Fruit fly (Drosophila melanogaster) whole organism, embryonic: ENCODE results near the gene Obp73a.

ENCODE experiments used
- Atf3 ChIP-seq: fragments of 200-800 bp; sonication (Bioruptor generic); optimal IDR thresholded peaks from 3 replicates; lab custom pipeline; 2016; ENCODE audit warnings: missing biosample characterization, missing genetic modification characterization
- CG10321 ChIP-seq: fragments of 200-800 bp; sonication (Bioruptor generic); IDR thresholded peaks from 2 replicates; pipeline ENCODE4 v1.3.6; 2022; ENCODE audit warnings: missing biosample characterization, missing genetic modification characterization
- CG10366 ChIP-seq: fragments of 200-800 bp; sonication (Bioruptor generic); IDR thresholded peaks from 2 replicates; pipeline ENCODE4 v1.3.6; 2022; ENCODE audit warnings: missing biosample characterization, missing genetic modification characterization
- CG10543 ChIP-seq: fragments of 200-800 bp; sonication (Bioruptor generic); optimal IDR thresholded peaks from 3 replicates; lab custom pipeline; 2017; ENCODE audit warnings: missing biosample characterization, mild to moderate bottlenecking, missing genetic modification characterization, moderate library complexity
- CG10654 ChIP-seq: fragments of 200-800 bp; sonication (Bioruptor generic); optimal IDR thresholded peaks from 2 replicates; lab custom pipeline; 2016; ENCODE audit warnings: missing biosample characterization, missing genetic modification characterization
- CG11247 ChIP-seq: fragments of 200-800 bp; sonication (Bioruptor generic); IDR thresholded peaks from 2 replicates; pipeline ENCODE4 v1.3.6; 2022; ENCODE audit warnings: missing biosample characterization, missing genetic modification characterization
- CG11504 ChIP-seq: fragments of 200-800 bp; sonication (Bioruptor generic); optimal IDR thresholded peaks from 3 replicates; lab custom pipeline; 2019; ENCODE audit warnings: missing biosample characterization, mild to moderate bottlenecking, missing genetic modification characterization, moderate library complexity
- CG14860 ChIP-seq: fragments of 200-800 bp; sonication (Bioruptor generic); IDR thresholded peaks from 3 replicates; pipeline ENCODE4 v1.3.6; 2022; ENCODE audit warnings: missing biosample characterization, missing genetic modification characterization; ENCODE audit not compliant: partially characterized antibody
- CG15011 ChIP-seq: fragments of 200-800 bp; sonication (Bioruptor generic); optimal IDR thresholded peaks from 3 replicates; lab custom pipeline; 2018; ENCODE audit warnings: missing biosample characterization, mild to moderate bottlenecking, missing genetic modification characterization
- CG1603 ChIP-seq: fragments of 200-800 bp; sonication (Bioruptor generic); optimal IDR thresholded peaks from 2 replicates; lab custom pipeline; 2019; ENCODE audit warnings: missing biosample characterization, mild to moderate bottlenecking, missing genetic modification characterization, moderate library complexity
- CG16813 ChIP-seq: fragments of 200-800 bp; sonication (Bioruptor generic); IDR thresholded peaks from 3 replicates; pipeline ENCODE4 v1.3.6; 2022; ENCODE audit warnings: missing biosample characterization, missing genetic modification characterization; ENCODE audit not compliant: partially characterized antibody
- CG17802 ChIP-seq: fragments of 200-800 bp; sonication (Bioruptor generic); optimal IDR thresholded peaks from 2 replicates; lab custom pipeline; 2018; ENCODE audit warnings: missing biosample characterization, mild to moderate bottlenecking, missing genetic modification characterization, moderate library complexity
- CG2120 ChIP-seq: fragments of 200-800 bp; sonication (Bioruptor generic); optimal IDR thresholded peaks from 3 replicates; lab custom pipeline; 2016; ENCODE audit warnings: missing biosample characterization, missing genetic modification characterization
- CG2712 ChIP-seq: fragments of 200-800 bp; optimal IDR thresholded peaks from 3 replicates; lab custom pipeline; 2019; ENCODE audit warnings: missing biosample characterization, mild to moderate bottlenecking, missing genetic modification characterization, moderate library complexity
- CG30431 ChIP-seq: fragments of 200-800 bp; sonication (Bioruptor generic); optimal IDR thresholded peaks from 2 replicates; lab custom pipeline; 2017; ENCODE audit warnings: missing biosample characterization, missing genetic modification characterization
- CG6689 ChIP-seq: fragments of 200-800 bp; sonication (Bioruptor generic); IDR thresholded peaks from 2 replicates; pipeline ENCODE4 v1.3.6; 2022; ENCODE audit warnings: missing biosample characterization, missing genetic modification characterization
- CG7987 ChIP-seq: fragments of 200-800 bp; sonication (Bioruptor generic); optimal IDR thresholded peaks from 2 replicates; lab custom pipeline; 2018; ENCODE audit warnings: missing biosample characterization, mild to moderate bottlenecking, missing genetic modification characterization, moderate library complexity
- D19A ChIP-seq: fragments of 200-800 bp; optimal IDR thresholded peaks from 3 replicates; lab custom pipeline; 2019; ENCODE audit warnings: missing biosample characterization, mild to moderate bottlenecking, missing genetic modification characterization, moderate library complexity
- D19B ChIP-seq: fragments of 200-800 bp; sonication (Bioruptor generic); optimal IDR thresholded peaks from 2 replicates; lab custom pipeline; 2017; ENCODE audit warnings: missing biosample characterization, mild to moderate bottlenecking, missing genetic modification characterization
- Elba2 ChIP-seq: fragments of 200-800 bp; sonication (Bioruptor generic); optimal IDR thresholded peaks from 3 replicates; lab custom pipeline; 2016; ENCODE audit warnings: missing biosample characterization, missing genetic modification characterization
- Ets97D ChIP-seq: fragments of 200-800 bp; sonication (Bioruptor generic); optimal IDR thresholded peaks from 3 replicates; lab custom pipeline; 2016; ENCODE audit warnings: missing biosample characterization, missing genetic modification characterization
- Hand ChIP-seq: fragments of 200-800 bp; sonication (Bioruptor generic); optimal IDR thresholded peaks from 2 replicates; lab custom pipeline; 2017; ENCODE audit warnings: mild to moderate bottlenecking, missing biosample characterization, missing genetic modification reagents, missing genetic modification characterization
- Hr51 ChIP-seq, 2 experiments: fragments of 200-800 bp; sonication (Bioruptor generic); optimal IDR thresholded peaks; 2 replicates in 1 of 2; 3 replicates in 1 of 2; lab custom pipeline; 2016 to 2018; ENCODE audit warnings: missing biosample characterization in 2 of 2, missing genetic modification characterization in 2 of 2, mild to moderate bottlenecking in 1 of 2, moderate library complexity in 1 of 2
- Hr78 ChIP-seq, 2 experiments: fragments of 200-800 bp in 1 of 2; fragments of >200 bp in 1 of 2; sonication (Bioruptor generic) in 1 of 2; optimal IDR thresholded peaks; 2 replicates each; lab custom pipeline; 2017 to 2019; ENCODE audit warnings: missing biosample characterization in 2 of 2, missing genetic modification characterization in 2 of 2, mild to moderate bottlenecking in 1 of 2, moderate library complexity in 1 of 2
- NK7.1 ChIP-seq: fragments of 200-800 bp; sonication (Bioruptor generic); optimal IDR thresholded peaks from 3 replicates; lab custom pipeline; 2016; ENCODE audit warnings: missing biosample characterization, missing genetic modification characterization
- Oli ChIP-seq: fragments of 200-800 bp; sonication (Bioruptor generic); optimal IDR thresholded peaks from 2 replicates; lab custom pipeline; 2018; ENCODE audit warnings: missing biosample characterization, mild to moderate bottlenecking, missing genetic modification characterization, moderate library complexity
- PHDP ChIP-seq: fragments of 200-800 bp; sonication (Bioruptor generic); optimal IDR thresholded peaks from 3 replicates; lab custom pipeline; 2018; ENCODE audit warnings: missing biosample characterization, mild to moderate bottlenecking, missing genetic modification characterization, moderate library complexity
- Rfx ChIP-seq: fragments of 200-800 bp; sonication (Bioruptor generic); IDR thresholded peaks from 2 replicates; pipeline ENCODE4 v1.3.6; 2022; ENCODE audit warnings: missing biosample characterization, missing genetic modification characterization
- Sin3A ChIP-seq: fragments of >200 bp; optimal IDR thresholded peaks from 2 replicates; lab custom pipeline; 2018
- Trl ChIP-seq, 3 experiments: fragments of >200 bp in 2 of 3; fragments of 200-800 bp in 1 of 3; sonication (Bioruptor generic) in 1 of 3; optimal IDR thresholded peaks; 2 replicates in 1 of 3; 3 replicates in 2 of 3; lab custom pipeline; 2016 to 2017; ENCODE audit warnings: missing biosample characterization in 1 of 3, missing genetic modification characterization in 1 of 3
- Usf ChIP-seq: fragments of 200-800 bp; sonication (Bioruptor generic); optimal IDR thresholded peaks from 2 replicates; lab custom pipeline; 2017; ENCODE audit warnings: missing genotype, missing biosample characterization, missing genetic modification characterization
- ap ChIP-seq: fragments of 200-800 bp; sonication (Bioruptor generic); IDR thresholded peaks from 2 replicates; pipeline ENCODE4 v1.3.6; 2022; ENCODE audit warnings: missing biosample characterization, missing genetic modification characterization
- ara ChIP-seq: fragments of 200-800 bp; sonication (Bioruptor generic); IDR thresholded peaks from 2 replicates; pipeline ENCODE4 v1.3.6; 2022; ENCODE audit warnings: missing biosample characterization, missing genetic modification characterization
- bsh ChIP-seq, 2 experiments: fragments of 200-800 bp; sonication (Bioruptor generic); optimal IDR thresholded peaks; 2 replicates each; lab custom pipeline; 2017 to 2018; ENCODE audit warnings: mild to moderate bottlenecking in 2 of 2, missing biosample characterization in 2 of 2, missing genetic modification characterization in 2 of 2, moderate library complexity in 1 of 2
- dimm ChIP-seq: fragments of 200-800 bp; sonication (Bioruptor generic); IDR thresholded peaks from 2 replicates; pipeline ENCODE4 v1.3.6; 2022; ENCODE audit warnings: missing biosample characterization, missing genetic modification characterization
- gro ChIP-seq: fragments of 200-800 bp; sonication (Bioruptor generic); optimal IDR thresholded peaks from 2 replicates; lab custom pipeline; 2016; ENCODE audit warnings: missing biosample characterization, missing genetic modification characterization
- gsb ChIP-seq: fragments of 200-800 bp; sonication (Bioruptor generic); IDR thresholded peaks from 2 replicates; pipeline ENCODE4 v1.3.6; 2022; ENCODE audit warnings: missing biosample characterization, missing genetic modification characterization
- h ChIP-seq: fragments of >200 bp; optimal IDR thresholded peaks from 2 replicates; lab custom pipeline; 2017
- her ChIP-seq: fragments of 200-800 bp; sonication (Bioruptor generic); optimal IDR thresholded peaks from 2 replicates; lab custom pipeline; 2016; ENCODE audit warnings: missing biosample characterization, missing genetic modification characterization
- hth ChIP-seq: fragments of >200 bp; optimal IDR thresholded peaks from 2 replicates; lab custom pipeline; 2017; ENCODE audit warnings: inconsistent platforms
- lbe ChIP-seq: fragments of 200-800 bp; sonication (Bioruptor generic); optimal IDR thresholded peaks from 2 replicates; lab custom pipeline; 2016; ENCODE audit warnings: missing biosample characterization, mild to moderate bottlenecking, missing genetic modification characterization
- oc ChIP-seq: fragments of 200-800 bp; sonication (Bioruptor generic); optimal IDR thresholded peaks from 2 replicates; lab custom pipeline; 2018; ENCODE audit warnings: missing biosample characterization, mild to moderate bottlenecking, missing genetic modification characterization, moderate library complexity
- peb ChIP-seq: fragments of 200-800 bp; sonication (Bioruptor generic); IDR thresholded peaks from 2 replicates; pipeline ENCODE4 v1.3.6; 2022; ENCODE audit warnings: missing biosample characterization, missing genetic modification characterization
- phol ChIP-seq: fragments of 200-800 bp; sonication (Bioruptor generic); optimal IDR thresholded peaks from 3 replicates; lab custom pipeline; 2018; ENCODE audit warnings: missing biosample characterization, mild to moderate bottlenecking, missing genetic modification characterization, moderate library complexity
- prd ChIP-seq, 3 experiments: fragments of >200 bp in 2 of 3; fragments of 200-800 bp in 1 of 3; sonication (Bioruptor generic) in 1 of 3; optimal IDR thresholded peaks in 2 of 3; IDR thresholded peaks in 1 of 3; 2 replicates in 2 of 3; 3 replicates in 1 of 3; pipeline versions ENCODE4 v1.3.6 to Lab custom; 2017 to 2022; ENCODE audit warnings: missing biosample characterization in 1 of 3, missing genetic modification characterization in 1 of 3
- sd ChIP-seq: fragments of 200-800 bp; sonication (Bioruptor generic); optimal IDR thresholded peaks from 3 replicates; lab custom pipeline; 2018; ENCODE audit warnings: missing biosample characterization, mild to moderate bottlenecking, missing genetic modification characterization, moderate library complexity
- slou ChIP-seq: fragments of 200-800 bp; sonication (Bioruptor generic); optimal IDR thresholded peaks from 3 replicates; lab custom pipeline; 2016; ENCODE audit warnings: missing biosample characterization, missing genetic modification characterization
- so ChIP-seq: fragments of 200-800 bp; sonication (Bioruptor generic); IDR thresholded peaks from 3 replicates; pipeline ENCODE4 v1.3.6; 2022; ENCODE audit warnings: missing biosample characterization, missing genetic modification characterization
- tap ChIP-seq: fragments of 200-800 bp; optimal IDR thresholded peaks from 3 replicates; lab custom pipeline; 2019; ENCODE audit warnings: missing biosample characterization, mild to moderate bottlenecking, missing genetic modification characterization, moderate library complexity
- vnd ChIP-seq: fragments of 200-800 bp; sonication (Bioruptor generic); IDR thresholded peaks from 3 replicates; pipeline ENCODE4 v1.3.6; 2022; ENCODE audit warnings: missing biosample characterization, missing genetic modification characterization; ENCODE audit not compliant: partially characterized antibody
- z ChIP-seq: fragments of 200-800 bp; sonication (Bioruptor generic); IDR thresholded peaks from 3 replicates; pipeline ENCODE4 v1.3.6; 2022; ENCODE audit warnings: missing biosample characterization, missing genetic modification characterization

Gene Obp73a

DNA sequence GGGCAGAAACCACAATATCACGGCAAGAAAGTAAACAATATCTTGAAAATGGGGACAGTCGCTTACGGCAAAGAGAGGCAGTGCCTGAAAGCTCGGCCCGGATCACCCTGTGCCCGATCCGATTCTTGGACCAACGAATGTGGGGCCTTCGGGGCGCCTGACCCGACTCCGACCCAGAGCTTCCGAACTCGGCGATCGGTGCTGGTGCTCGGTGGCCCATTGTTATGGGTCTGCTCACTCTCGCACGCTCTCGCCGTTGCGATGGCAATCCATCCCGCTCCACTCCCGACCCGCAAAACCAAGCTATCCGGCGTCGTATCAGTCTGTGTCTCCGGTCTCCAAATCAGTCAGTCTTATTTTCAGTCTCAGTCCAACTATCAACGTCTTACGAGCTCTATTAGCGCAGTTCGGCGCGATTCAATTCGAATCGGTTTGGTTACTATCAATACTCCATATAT lies 25.5 kb downstream of the Obp73a start, which contains the start of gene Exn (continued):
- TF ChIP-seq ap (no peak), PHDP (tag; lab: Kevin White, UChicago) (no peak), Rfx (GFP tag; lab: Robert Waterston, UW) (peak; percentile 59), Oli (tag; lab: Kevin White, UChicago) (no peak), CG10654 (GFP tag; lab: Kevin White, UChicago) (no peak), lbe (GFP tag; lab: Kevin White, UChicago) (no peak), Sin3A (no peak), CG2120 (GFP tag; lab: Kevin White, UChicago) (peak; percentile 12), her (GFP tag; lab: Kevin White, UChicago) (peak; percentile 43), gro (GFP tag; lab: Kevin White, UChicago) (peak; percentile 13), CG14860 (no peak), bsh (GFP tag; optimal IDR thresholded peaks at IDR 0.05; lab: Kevin White, UChicago) (no peak), Ets97D (GFP tag; lab: Kevin White, UChicago) (no peak), CG1603 (tag; lab: Kevin White, UChicago) (no peak), CG10366 (GFP tag; lab: Robert Waterston, UW) (no peak), NK7.1 (GFP tag; lab: Kevin White, UChicago) (no peak), CG17802 (tag; lab: Kevin White, UChicago) (no peak), CG11247 (GFP tag; lab: Robert Waterston, UW) (no peak), Usf (no peak), phol (tag; lab: Kevin White, UChicago) (no peak), CG6689 (GFP tag; lab: Robert Waterston, UW) (no peak), vnd (GFP tag; lab: Robert Waterston, UW) (0 out of 3 replicates have a peak, but pooled peaks have one; percentile 34), CG7987 (GFP tag; lab: Kevin White, UChicago) (peak; percentile 47), CG15011 (no peak), D19A (no peak), dimm (GFP tag; lab: Robert Waterston, UW) (no peak), CG10321 (no peak), h (lab: Kevin White, UChicago) (no peak), Hr51 (GFP tag; optimal IDR thresholded peaks at IDR 0.05; lab: Kevin White, UChicago) (no peak), CG30431 (GFP tag; lab: Kevin White, UChicago) (no peak), CG16813 (GFP tag; lab: Robert Waterston, UW) (no peak), prd (optimal IDR thresholded peaks at IDR 0.05; lab: Kevin White, UChicago) (no peak), prd (GFP tag; IDR thresholded peaks at IDR 0.05; lab: Robert Waterston, UW) (no peak), gsb (GFP tag; lab: Robert Waterston, UW) (no peak), CG11504 (tag; lab: Kevin White, UChicago) (no peak), Atf3 (GFP tag; lab: Kevin White, UChicago) (no peak), Trl (optimal IDR thresholded peaks at IDR 0.05; lab: Kevin White, UChicago) (peak; percentile 55 to 74), Trl (GFP tag; optimal IDR thresholded peaks at IDR 0.05; lab: Kevin White, UChicago) (peak; percentile 4), D19B (no peak), Elba2 (GFP tag; lab: Kevin White, UChicago) (no peak), sd (tag; lab: Kevin White, UChicago) (no peak), peb (GFP tag; lab: Robert Waterston, UW) (no peak), slou (GFP tag; lab: Kevin White, UChicago) (no peak), so (GFP tag; lab: Robert Waterston, UW) (peak; percentile 68; the same call in 1 of the 3 replicates), tap (peak; percentile 23), ara (GFP tag; lab: Robert Waterston, UW) (no peak), CG2712 (tag; lab: Kevin White, UChicago) (no peak), oc (tag; lab: Kevin White, UChicago) (no peak), Hr78 (GFP tag; optimal IDR thresholded peaks at IDR 0.05; lab: Kevin White, UChicago) (peak in 1 of 2 experiments; percentile 98), CG10543 (peak; percentile 85), hth (lab: Kevin White, UChicago) (no peak), Hand (GFP tag; lab: Kevin White, UChicago) (no peak), z (GFP tag; lab: Robert Waterston, UW) (0 out of 3 replicates have a peak, but pooled peaks have one; percentile 31)
